Worm (Caenorhabditis elegans) whole organism, L1 larva: ENCODE measurements around the gene K10D2.5.

ENCODE experiments used
- C04F5.9 ChIP-seq: sonication (generic microtip); optimal IDR thresholded peaks from 2 replicates; lab custom pipeline; 2016; ENCODE audit warnings: missing genetic modification characterization, missing compliant biosample characterization
- C16A3.4 ChIP-seq: fragments of 150-350 bp; optimal IDR thresholded peaks from 2 replicates; lab custom pipeline; 2014; ENCODE audit warnings: missing biosample characterization, missing genetic modification characterization
- Y116A8C.19 ChIP-seq: sonication (generic microtip); optimal IDR thresholded peaks from 2 replicates; lab custom pipeline; 2016; ENCODE audit warnings: missing compliant biosample characterization, missing genetic modification characterization, borderline replicate concordance
- aha-1 ChIP-seq: fragments of 150-350 bp; optimal IDR thresholded peaks from 2 replicates; lab custom pipeline; 2014; ENCODE audit warnings: missing biosample characterization, missing genetic modification characterization
- alr-1 ChIP-seq: fragments of 200-800 bp; sonication (Bioruptor generic); optimal IDR thresholded peaks from 2 replicates; lab custom pipeline; 2018; ENCODE audit warnings: borderline replicate concordance, mild to moderate bottlenecking, missing genetic modification characterization, missing compliant biosample characterization
- aly-2 ChIP-seq: fragments of 150-350 bp; optimal IDR thresholded peaks from 2 replicates; lab custom pipeline; 2014; ENCODE audit warnings: missing biosample characterization, missing genetic modification characterization
- ama-1 ChIP-seq: fragments of 150-350 bp; optimal IDR thresholded peaks from 2 replicates; lab custom pipeline; 2014
- blmp-1 ChIP-seq: fragments of 150-350 bp; optimal IDR thresholded peaks from 2 replicates; lab custom pipeline; 2014; ENCODE audit warnings: missing biosample characterization, missing genetic modification characterization
- ceh-63 ChIP-seq: fragments of 200-800 bp; sonication (Bioruptor generic); optimal IDR thresholded peaks from 2 replicates; lab custom pipeline; 2018; ENCODE audit warnings: mild to moderate bottlenecking, missing genetic modification characterization, missing compliant biosample characterization
- ceh-8 ChIP-seq: fragments of 200-800 bp; sonication (Bioruptor generic); optimal IDR thresholded peaks from 2 replicates; lab custom pipeline; 2018; ENCODE audit warnings: mild to moderate bottlenecking, missing genetic modification characterization, moderate library complexity, missing compliant biosample characterization
- ceh-82 ChIP-seq, 3 experiments: fragments of 150-350 bp in 1 of 3; sonication (generic microtip) in 2 of 3; optimal IDR thresholded peaks; 2 replicates each; lab custom pipeline; 2014 to 2017; ENCODE audit warnings: missing biosample characterization in 3 of 3, missing genetic modification characterization in 3 of 3
- ces-1 ChIP-seq: fragments of 150-350 bp; optimal IDR thresholded peaks from 2 replicates; lab custom pipeline; 2014; ENCODE audit warnings: missing biosample characterization, missing genetic modification reagents, missing genetic modification characterization
- dpl-1 ChIP-seq, 3 experiments: fragments of 150-350 bp in 2 of 3; sonication (generic microtip) in 1 of 3; optimal IDR thresholded peaks; 2 replicates each; lab custom pipeline; 2014 to 2017; ENCODE audit warnings: missing biosample characterization in 3 of 3, missing genetic modification characterization in 3 of 3, missing genetic modification reagents in 3 of 3
- efl-1 ChIP-seq, 4 experiments: fragments of 150-350 bp; optimal IDR thresholded peaks in 3 of 4; peaks in 1 of 4; 1 replicate in 1 of 4; 2 replicates in 3 of 4; lab custom pipeline; 2014; ENCODE audit warnings: missing biosample characterization in 2 of 4, missing genetic modification characterization in 2 of 4, missing genetic modification reagents in 2 of 4
- egl-13 ChIP-seq: sonication (generic microtip); optimal IDR thresholded peaks from 2 replicates; lab custom pipeline; 2016; ENCODE audit warnings: missing genotype, missing genetic modification reagents, missing genetic modification characterization, missing compliant biosample characterization
- egl-27 ChIP-seq, 2 experiments: fragments of 150-350 bp in 1 of 2; sonication (generic microtip); optimal IDR thresholded peaks; 3 replicates each; lab custom pipeline; 2017 to 2018; ENCODE audit warnings: missing biosample characterization in 2 of 2, missing genetic modification characterization in 2 of 2, missing genetic modification reagents in 2 of 2
- elt-3 ChIP-seq, 6 experiments: fragments of 150-350 bp in 1 of 6; sonication (generic microtip); optimal IDR thresholded peaks; 2 replicates each; lab custom pipeline; 2017 to 2018; ENCODE audit warnings: missing biosample characterization in 6 of 6, missing genetic modification characterization in 6 of 6, inconsistent platforms in 1 of 6
- ets-5 ChIP-seq: fragments of 200-800 bp; sonication (Bioruptor generic); IDR thresholded peaks from 2 replicates; pipeline ENCODE4 v1.3.6; 2022; ENCODE audit warnings: missing genetic modification characterization, missing compliant biosample characterization
- fkh-4 ChIP-seq: sonication (generic microtip); optimal IDR thresholded peaks from 2 replicates; lab custom pipeline; 2016; ENCODE audit warnings: missing compliant biosample characterization, missing genetic modification characterization, borderline replicate concordance
- fkh-8 ChIP-seq: sonication (generic microtip); optimal IDR thresholded peaks from 2 replicates; lab custom pipeline; 2016; ENCODE audit warnings: mild to moderate bottlenecking, missing genetic modification characterization, missing compliant biosample characterization
- fos-1 ChIP-seq: fragments of 150-350 bp; optimal IDR thresholded peaks from 2 replicates; lab custom pipeline; 2014; ENCODE audit warnings: missing biosample characterization, missing genetic modification characterization
- hlh-4 ChIP-seq: sonication (generic microtip); optimal IDR thresholded peaks from 2 replicates; lab custom pipeline; 2016; ENCODE audit warnings: mild to moderate bottlenecking, missing genetic modification characterization, missing compliant biosample characterization
- isw-1 ChIP-seq: fragments of 200-800 bp; sonication (Bioruptor generic); IDR thresholded peaks from 2 replicates; pipeline ENCODE4 v1.3.6; 2022; ENCODE audit warnings: missing genetic modification characterization, missing compliant biosample characterization
- jun-1 ChIP-seq: fragments of 150-350 bp; optimal IDR thresholded peaks from 2 replicates; lab custom pipeline; 2014; ENCODE audit warnings: missing biosample characterization, missing genetic modification reagents, missing genetic modification characterization
- lin-13 ChIP-seq: fragments of 150-350 bp; optimal IDR thresholded peaks from 2 replicates; lab custom pipeline; 2014; ENCODE audit warnings: missing biosample characterization, missing genetic modification reagents, missing genetic modification characterization
- lin-14 ChIP-seq: fragments of 200-800 bp; sonication (Bioruptor generic); optimal IDR thresholded peaks from 2 replicates; lab custom pipeline; 2018; ENCODE audit warnings: mild to moderate bottlenecking, missing genetic modification characterization, moderate library complexity, missing compliant biosample characterization
- lin-35 ChIP-seq, 2 experiments: fragments of 150-350 bp; optimal IDR thresholded peaks; 2 replicates each; lab custom pipeline; 2014; ENCODE audit warnings: missing biosample characterization in 2 of 2, missing genetic modification characterization in 2 of 2, missing genetic modification reagents in 2 of 2
- mdl-1 ChIP-seq, 2 experiments: fragments of 150-350 bp; optimal IDR thresholded peaks; 2 replicates each; lab custom pipeline; 2014 to 2017; ENCODE audit warnings: missing biosample characterization in 2 of 2, missing genetic modification characterization in 2 of 2, inconsistent platforms in 1 of 2
- mep-1 ChIP-seq: fragments of 150-350 bp; optimal IDR thresholded peaks from 2 replicates; lab custom pipeline; 2014; ENCODE audit warnings: missing biosample characterization, missing genetic modification characterization
- nhr-11 ChIP-seq: fragments of 150-350 bp; optimal IDR thresholded peaks from 2 replicates; lab custom pipeline; 2014; ENCODE audit warnings: missing biosample characterization, missing genetic modification characterization
- nhr-12 ChIP-seq: sonication (generic microtip); optimal IDR thresholded peaks from 2 replicates; lab custom pipeline; 2017; ENCODE audit warnings: missing biosample characterization, missing genetic modification characterization
- nhr-19 ChIP-seq: fragments of 200-800 bp; sonication (Bioruptor generic); conservative IDR thresholded peaks from 2 replicates; pipeline ENCODE4 v1.3.6; 2022; ENCODE audit warnings: missing genetic modification characterization, missing compliant biosample characterization
- nhr-20 ChIP-seq: sonication (generic microtip); optimal IDR thresholded peaks from 2 replicates; lab custom pipeline; 2016; ENCODE audit warnings: mild to moderate bottlenecking, missing genetic modification characterization, missing compliant biosample characterization
- nhr-237 ChIP-seq: fragments of 150-350 bp; optimal IDR thresholded peaks from 2 replicates; lab custom pipeline; 2014; ENCODE audit warnings: missing biosample characterization, missing genetic modification characterization
- nhr-28 ChIP-seq: fragments of 150-350 bp; optimal IDR thresholded peaks from 2 replicates; lab custom pipeline; 2014; ENCODE audit warnings: missing biosample characterization, missing genetic modification characterization
- nhr-71 ChIP-seq: sonication (generic microtip); optimal IDR thresholded peaks from 2 replicates; lab custom pipeline; 2016; ENCODE audit warnings: mild to moderate bottlenecking, missing genetic modification characterization, moderate library complexity, missing compliant biosample characterization
- nhr-76 ChIP-seq: sonication (generic microtip); optimal IDR thresholded peaks from 2 replicates; lab custom pipeline; 2017; ENCODE audit warnings: missing biosample characterization, missing genetic modification characterization
- nhr-77 ChIP-seq: fragments of 150-350 bp; optimal IDR thresholded peaks from 2 replicates; lab custom pipeline; 2014; ENCODE audit warnings: missing biosample characterization, missing genetic modification characterization
- nhr-84 ChIP-seq: sonication (generic microtip); optimal IDR thresholded peaks from 2 replicates; lab custom pipeline; 2017; ENCODE audit warnings: missing biosample characterization, missing genetic modification characterization
- nhr-85 ChIP-seq: sonication (generic microtip); peaks from one replicate; lab custom pipeline; 2016; ENCODE audit warnings: missing genetic modification characterization, inconsistent platforms, missing compliant biosample characterization
- pag-3 ChIP-seq: sonication (generic microtip); optimal IDR thresholded peaks from 2 replicates; lab custom pipeline; 2017; ENCODE audit warnings: missing genetic modification characterization, mild to moderate bottlenecking, missing compliant biosample characterization, antibody characterized with exemption, borderline replicate concordance; ENCODE audit not compliant: insufficient read depth
- pqm-1 ChIP-seq: sonication (generic microtip); optimal IDR thresholded peaks from 3 replicates; lab custom pipeline; 2017; ENCODE audit warnings: missing biosample characterization, missing genetic modification characterization
- snu-23 ChIP-seq: sonication (generic microtip); optimal IDR thresholded peaks from 2 replicates; lab custom pipeline; 2016; ENCODE audit warnings: missing genetic modification characterization, missing compliant biosample characterization
- unc-130 ChIP-seq: fragments of 150-350 bp; optimal IDR thresholded peaks from 2 replicates; lab custom pipeline; 2017; ENCODE audit warnings: missing biosample characterization, missing genetic modification characterization, inconsistent platforms
- unc-86 ChIP-seq: sonication (generic microtip); optimal IDR thresholded peaks from 2 replicates; lab custom pipeline; 2016; ENCODE audit warnings: missing genetic modification characterization, missing compliant biosample characterization
- unc-98 ChIP-seq: fragments of 200-800 bp; sonication (Bioruptor generic); IDR thresholded peaks from 2 replicates; pipeline ENCODE4 v1.3.6; 2022; ENCODE audit warnings: missing genetic modification characterization, missing compliant biosample characterization
- vab-15 ChIP-seq: sonication (generic microtip); optimal IDR thresholded peaks from 2 replicates; lab custom pipeline; 2017; ENCODE audit warnings: missing genotype, mild to moderate bottlenecking, missing genetic modification characterization, missing compliant biosample characterization
- zip-4 ChIP-seq: fragments of 200-800 bp; sonication (Bioruptor generic); optimal IDR thresholded peaks from 2 replicates; lab custom pipeline; 2018; ENCODE audit warnings: mild to moderate bottlenecking, missing genetic modification characterization, moderate library complexity, missing compliant biosample characterization
- ztf-11 ChIP-seq, 2 experiments: sonication (generic microtip); optimal IDR thresholded peaks; 2 replicates each; lab custom pipeline; 2016 to 2017; ENCODE audit warnings: missing genetic modification characterization in 2 of 2, missing biosample characterization in 1 of 2, missing compliant biosample characterization in 1 of 2
- ztf-4 ChIP-seq: fragments of 150-350 bp; optimal IDR thresholded peaks from 2 replicates; lab custom pipeline; 2014; ENCODE audit warnings: missing biosample characterization, missing genetic modification characterization

Gene K10D2.5

DNA sequence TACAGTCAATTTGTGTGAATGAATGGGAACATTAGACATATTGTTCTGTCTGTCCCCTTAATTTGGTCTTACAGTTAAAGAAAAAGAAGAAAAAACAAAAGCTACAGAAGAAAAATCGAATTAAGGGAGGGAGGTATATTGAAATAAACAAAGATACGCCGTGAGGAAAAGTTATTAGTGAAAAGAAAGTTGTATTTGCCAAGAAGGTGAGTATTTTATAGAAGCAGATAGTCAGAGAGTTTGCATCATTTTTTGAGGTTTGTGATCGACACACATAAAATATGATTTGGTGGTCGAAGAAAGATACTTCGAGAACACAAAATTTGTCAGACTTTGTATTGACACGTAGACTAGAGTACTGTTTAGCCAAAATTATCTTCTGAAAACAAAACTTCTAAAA, 27.8 kb downstream of the K10D2.5 start:
- TF ChIP-seq blmp-1 (tag; lab: Kevin White, UChicago): peak; percentile 35
- TF ChIP-seq nhr-20 (tag; lab: Kevin White, UChicago): peak; percentile 62
- no peak for TF ChIP-seq dpl-1 (GFP tag; optimal IDR thresholded peaks at IDR 0.05; lab: Kevin White, UChicago)
- TF ChIP-seq efl-1 (optimal IDR thresholded peaks at IDR 0.05; lab: Kevin White, UChicago): no peak
- peak in 1 of 2 experiments; percentile 64 for TF ChIP-seq efl-1 (GFP tag; optimal IDR thresholded peaks at IDR 0.05 in 1 of 2; lab: Kevin White, UChicago)
- no peak for TF ChIP-seq elt-3 (tag; optimal IDR thresholded peaks at IDR 0.05; lab: Kevin White, UChicago)
- no peak for TF ChIP-seq C16A3.4 (tag; lab: Kevin White, UChicago)
- TF ChIP-seq nhr-77 (tag; lab: Kevin White, UChicago): peak; percentile 61
- TF ChIP-seq ceh-82 (tag; optimal IDR thresholded peaks at IDR 0.05; lab: Kevin White, UChicago): no peak
- TF ChIP-seq nhr-12 (tag; lab: Kevin White, UChicago): no peak
- no peak for TF ChIP-seq ztf-4
- TF ChIP-seq lin-35 (GFP tag; optimal IDR thresholded peaks at IDR 0.05; lab: Kevin White, UChicago): peak in 1 of 2 experiments; percentile 18
- no peak for TF ChIP-seq nhr-19
- no peak for TF ChIP-seq ets-5 (GFP tag; lab: Robert Waterston, UW)
- TF ChIP-seq Y116A8C.19 (tag; lab: Kevin White, UChicago): no peak
- peak; percentile 28 for TF ChIP-seq snu-23
- no peak for TF ChIP-seq unc-130 (tag; lab: Kevin White, UChicago)
- peak; percentile 22 for TF ChIP-seq nhr-71 (tag; lab: Kevin White, UChicago)
- no peak for TF ChIP-seq nhr-28 (tag; lab: Kevin White, UChicago)
- peak; percentile 2 for TF ChIP-seq ceh-8 (GFP tag; lab: Kevin White, UChicago)
- TF ChIP-seq mep-1 (tag; lab: Kevin White, UChicago): peak; percentile 26
- TF ChIP-seq lin-14: peak; percentile 31
- no peak for TF ChIP-seq alr-1 (tag; lab: Kevin White, UChicago)
- no peak for TF ChIP-seq vab-15 (tag; lab: Kevin White, UChicago)

- TF ChIP-seq unc-98 (GFP tag; lab: Robert Waterston, UW) (no peak), aly-2 (tag; lab: Kevin White, UChicago) (no peak), mdl-1 (tag; optimal IDR thresholded peaks at IDR 0.05; lab: Kevin White, UChicago) (no peak), egl-27 (tag; optimal IDR thresholded peaks at IDR 0.05; lab: Kevin White, UChicago) (no peak), hlh-4 (tag; lab: Kevin White, UChicago) (no peak), zip-4 (GFP tag; lab: Kevin White, UChicago) (no peak), mep-1 (tag; lab: Kevin White, UChicago) (no peak), lin-35 (GFP tag; optimal IDR thresholded peaks at IDR 0.05; lab: Kevin White, UChicago) (peak in 1 of 2 experiments; percentile 62), C04F5.9 (tag; lab: Kevin White, UChicago) (no peak), ces-1 (GFP tag; lab: Kevin White, UChicago) (no peak), nhr-237 (tag; lab: Kevin White, UChicago) (no peak), aha-1 (tag; lab: Kevin White, UChicago) (no peak), ceh-63 (GFP tag; lab: Kevin White, UChicago) (no peak), lin-14 (peak; percentile 48), nhr-84 (tag; lab: Kevin White, UChicago) (no peak), isw-1 (GFP tag; lab: Robert Waterston, UW) (no peak), fkh-8 (tag; lab: Kevin White, UChicago) (no peak), jun-1 (tag; lab: Kevin White, UChicago) (peak; percentile 12), unc-86 (no peak), ztf-11 (tag; optimal IDR thresholded peaks at IDR 0.05; lab: Kevin White, UChicago) (no peak), nhr-28 (tag; lab: Kevin White, UChicago) (no peak), fos-1 (tag; lab: Kevin White, UChicago) (no peak), egl-13 (no peak), efl-1 (optimal IDR thresholded peaks at IDR 0.05; lab: Kevin White, UChicago) (no peak), efl-1 (GFP tag; optimal IDR thresholded peaks at IDR 0.05 in 1 of 2; lab: Kevin White, UChicago) (peak in 1 of 2 experiments; percentile 93), ets-5 (GFP tag; lab: Robert Waterston, UW) (no peak), lin-13 (GFP tag; lab: Kevin White, UChicago) (no peak), nhr-85 (tag; lab: Kevin White, UChicago) (peak; percentile 72), elt-3 (tag; optimal IDR thresholded peaks at IDR 0.05; lab: Kevin White, UChicago) (peak in 5 of 6 experiments; percentile 75 to 95 (median 83)), ceh-8 (GFP tag; lab: Kevin White, UChicago) (no peak), nhr-11 (tag; lab: Kevin White, UChicago) (no peak), nhr-20 (tag; lab: Kevin White, UChicago) (peak; percentile 73), fkh-4 (no peak), nhr-12 (tag; lab: Kevin White, UChicago) (no peak), ama-1 (lab: Kevin White, UChicago) (no peak), pag-3 (tag; lab: Kevin White, UChicago) (no peak), pqm-1 (peak; percentile 78), nhr-76 (no peak)
Measured at ce11 chrIII:5201267-5201666, 28.7 kb downstream of the K10D2.5 start.
